Fruit fly (Drosophila melanogaster) whole organism, embryonic: ENCODE results near the gene ND-23.

Experiments
- ATbp ChIP-seq: fragments of 200-800 bp; sonication (Bioruptor generic); optimal IDR thresholded peaks from 2 replicates; lab custom pipeline; 2017; ENCODE audit warnings: missing biosample characterization, mild to moderate bottlenecking, missing genetic modification characterization, missing genetic modification reagents
- Aef1 ChIP-seq: fragments of 200-800 bp; sonication (Bioruptor generic); IDR thresholded peaks from 3 replicates; pipeline ENCODE4 v1.3.6; 2022; ENCODE audit warnings: missing biosample characterization, missing genetic modification characterization
- Asciz ChIP-seq: fragments of 200-800 bp; sonication (Bioruptor generic); optimal IDR thresholded peaks from 2 replicates; lab custom pipeline; 2017; ENCODE audit warnings: missing biosample characterization, mild to moderate bottlenecking, missing genetic modification characterization, missing genetic modification reagents
- BtbVII ChIP-seq: fragments of 200-800 bp; sonication (Bioruptor generic); optimal IDR thresholded peaks from 3 replicates; lab custom pipeline; 2017; ENCODE audit warnings: missing biosample characterization, mild to moderate bottlenecking, missing genetic modification characterization
- CG10147 ChIP-seq: fragments of 200-800 bp; sonication (Bioruptor generic); optimal IDR thresholded peaks from 2 replicates; lab custom pipeline; 2019; ENCODE audit warnings: missing biosample characterization, mild to moderate bottlenecking, missing genetic modification characterization, moderate library complexity
- CG11093 ChIP-seq: fragments of 200-800 bp; sonication (Bioruptor generic); IDR thresholded peaks from 3 replicates; pipeline ENCODE4 v1.3.6; 2022; ENCODE audit warnings: missing biosample characterization, missing genetic modification characterization
- CG13123 ChIP-seq: fragments of 200-800 bp; sonication (Bioruptor generic); optimal IDR thresholded peaks from 2 replicates; lab custom pipeline; 2016; ENCODE audit warnings: missing biosample characterization, missing genetic modification characterization
- CG15073 ChIP-seq: fragments of 200-800 bp; sonication (Bioruptor generic); optimal IDR thresholded peaks from 2 replicates; lab custom pipeline; 2016; ENCODE audit warnings: missing biosample characterization, missing genetic modification characterization
- CG16815 ChIP-seq: fragments of 200-800 bp; sonication (Bioruptor generic); optimal IDR thresholded peaks from 3 replicates; lab custom pipeline; 2017; ENCODE audit warnings: missing biosample characterization, mild to moderate bottlenecking, missing genetic modification characterization
- CG17385 ChIP-seq: fragments of 200-800 bp; sonication (Bioruptor generic); optimal IDR thresholded peaks from 3 replicates; lab custom pipeline; 2018; ENCODE audit warnings: missing biosample characterization, mild to moderate bottlenecking, missing genetic modification characterization
- CG1792 ChIP-seq: fragments of 200-800 bp; sonication (Bioruptor generic); optimal IDR thresholded peaks from 2 replicates; lab custom pipeline; 2016; ENCODE audit warnings: missing biosample characterization, missing genetic modification characterization
- CG2116 ChIP-seq: fragments of 200-800 bp; sonication (Bioruptor generic); optimal IDR thresholded peaks from 3 replicates; lab custom pipeline; 2018; ENCODE audit warnings: missing biosample characterization, mild to moderate bottlenecking, missing genetic modification characterization
- CG2129 ChIP-seq: fragments of 200-800 bp; sonication (Bioruptor generic); IDR thresholded peaks from 2 replicates; pipeline ENCODE4 v1.3.6; 2022; ENCODE audit warnings: missing biosample characterization, missing genetic modification characterization; ENCODE audit not compliant: partially characterized antibody
- CG30020 ChIP-seq: fragments of 200-800 bp; optimal IDR thresholded peaks from 2 replicates; lab custom pipeline; 2019; ENCODE audit warnings: missing biosample characterization, mild to moderate bottlenecking, missing genetic modification characterization, moderate library complexity
- CG34224 ChIP-seq: fragments of 200-800 bp; sonication (Bioruptor generic); IDR thresholded peaks from 3 replicates; pipeline ENCODE4 v1.3.6; 2022; ENCODE audit warnings: missing biosample characterization, missing genetic modification characterization; ENCODE audit not compliant: partially characterized antibody
- CG4328 ChIP-seq: fragments of 200-800 bp; sonication (Bioruptor generic); optimal IDR thresholded peaks from 3 replicates; lab custom pipeline; 2017; ENCODE audit warnings: missing biosample characterization, missing genetic modification reagents, missing genetic modification characterization
- CG6854 ChIP-seq: fragments of 200-800 bp; sonication (Bioruptor generic); optimal IDR thresholded peaks from 3 replicates; lab custom pipeline; 2017; ENCODE audit warnings: missing biosample characterization, mild to moderate bottlenecking, missing genetic modification characterization
- CG7556 ChIP-seq: fragments of 200-800 bp; sonication (Bioruptor generic); optimal IDR thresholded peaks from 2 replicates; lab custom pipeline; 2017; ENCODE audit warnings: missing biosample characterization, mild to moderate bottlenecking, missing genetic modification characterization
- CG7786 ChIP-seq: fragments of 200-800 bp; sonication (Bioruptor generic); optimal IDR thresholded peaks from 2 replicates; lab custom pipeline; 2016; ENCODE audit warnings: missing biosample characterization, missing genetic modification characterization
- CG7839 ChIP-seq: fragments of 200-800 bp; sonication (Bioruptor generic); optimal IDR thresholded peaks from 3 replicates; lab custom pipeline; 2018; ENCODE audit warnings: missing biosample characterization, mild to moderate bottlenecking, missing genetic modification characterization, moderate library complexity
- CG8924 ChIP-seq: fragments of 200-800 bp; optimal IDR thresholded peaks from 3 replicates; lab custom pipeline; 2019; ENCODE audit warnings: missing biosample characterization, mild to moderate bottlenecking, missing genetic modification characterization, moderate library complexity
- D19A ChIP-seq: fragments of 200-800 bp; optimal IDR thresholded peaks from 3 replicates; lab custom pipeline; 2019; ENCODE audit warnings: missing biosample characterization, mild to moderate bottlenecking, missing genetic modification characterization, moderate library complexity
- Dek ChIP-seq: fragments of 200-800 bp; sonication (Bioruptor generic); optimal IDR thresholded peaks from 3 replicates; lab custom pipeline; 2019; ENCODE audit warnings: missing biosample characterization, mild to moderate bottlenecking, missing genetic modification characterization, moderate library complexity
- Dp ChIP-seq: fragments of 200-800 bp; sonication (Bioruptor generic); optimal IDR thresholded peaks from 2 replicates; lab custom pipeline; 2018; ENCODE audit warnings: missing biosample characterization, mild to moderate bottlenecking, missing genetic modification characterization, moderate library complexity
- Hey ChIP-seq: fragments of 200-800 bp; sonication (Bioruptor generic); optimal IDR thresholded peaks from 3 replicates; lab custom pipeline; 2018; ENCODE audit warnings: missing biosample characterization, mild to moderate bottlenecking, missing genetic modification characterization
- HmgZ ChIP-seq: fragments of 200-800 bp; sonication (Bioruptor generic); optimal IDR thresholded peaks from 2 replicates; lab custom pipeline; 2018; ENCODE audit warnings: missing biosample characterization, mild to moderate bottlenecking, missing genetic modification characterization
- Hr51 ChIP-seq, 2 experiments: fragments of 200-800 bp; sonication (Bioruptor generic); optimal IDR thresholded peaks; 2 replicates in 1 of 2; 3 replicates in 1 of 2; lab custom pipeline; 2016 to 2018; ENCODE audit warnings: missing biosample characterization in 2 of 2, missing genetic modification characterization in 2 of 2, mild to moderate bottlenecking in 1 of 2, moderate library complexity in 1 of 2
- Hsf ChIP-seq: fragments of 200-800 bp; sonication (Bioruptor generic); optimal IDR thresholded peaks from 3 replicates; lab custom pipeline; 2016; ENCODE audit warnings: missing biosample characterization, missing genetic modification characterization
- MBD-R2 ChIP-seq: fragments of 200-800 bp; sonication (Bioruptor generic); IDR thresholded peaks from 2 replicates; pipeline ENCODE4 v1.3.6; 2022; ENCODE audit warnings: missing biosample characterization, missing genetic modification characterization
- MESR4 ChIP-seq: fragments of 200-800 bp; sonication (Bioruptor generic); optimal IDR thresholded peaks from 2 replicates; lab custom pipeline; 2018; ENCODE audit warnings: missing biosample characterization, mild to moderate bottlenecking, missing genetic modification characterization, moderate library complexity
- MTF-1 ChIP-seq: fragments of 200-800 bp; sonication (Bioruptor generic); optimal IDR thresholded peaks from 2 replicates; lab custom pipeline; 2018; ENCODE audit warnings: missing biosample characterization, mild to moderate bottlenecking, missing genetic modification characterization, borderline replicate concordance
- Meics ChIP-seq: fragments of 200-800 bp; sonication (Bioruptor generic); optimal IDR thresholded peaks from 2 replicates; lab custom pipeline; 2017; ENCODE audit warnings: missing biosample characterization, mild to moderate bottlenecking, missing genetic modification characterization
- Pdp1 ChIP-seq, 2 experiments: fragments of 200-800 bp; sonication (Bioruptor generic); optimal IDR thresholded peaks; 3 replicates each; lab custom pipeline; 2016; ENCODE audit warnings: missing biosample characterization in 2 of 2, missing genetic modification characterization in 2 of 2, mild to moderate bottlenecking in 1 of 2, moderate library complexity in 1 of 2
- Side ChIP-seq: fragments of 200-800 bp; sonication (Bioruptor generic); optimal IDR thresholded peaks from 2 replicates; lab custom pipeline; 2016; ENCODE audit warnings: missing biosample characterization, missing genetic modification characterization
- Tbp ChIP-seq: fragments of >200 bp; optimal IDR thresholded peaks from 2 replicates; lab custom pipeline; 2018; ENCODE audit warnings: missing biosample characterization, missing genetic modification characterization
- ab ChIP-seq: fragments of 200-800 bp; sonication (Bioruptor generic); optimal IDR thresholded peaks from 2 replicates; lab custom pipeline; 2016; ENCODE audit warnings: missing biosample characterization, missing genetic modification characterization
- ap ChIP-seq: fragments of 200-800 bp; sonication (Bioruptor generic); IDR thresholded peaks from 2 replicates; pipeline ENCODE4 v1.3.6; 2022; ENCODE audit warnings: missing biosample characterization, missing genetic modification characterization
- bcd ChIP-seq: fragments of 200-800 bp; sonication (Bioruptor generic); optimal IDR thresholded peaks from 2 replicates; lab custom pipeline; 2017; ENCODE audit warnings: missing biosample characterization, mild to moderate bottlenecking, missing genetic modification characterization
- chn ChIP-seq: fragments of 200-800 bp; sonication (Bioruptor generic); optimal IDR thresholded peaks from 2 replicates; lab custom pipeline; 2016; ENCODE audit warnings: missing biosample characterization, missing genetic modification characterization
- dmrt11E ChIP-seq: fragments of 200-800 bp; sonication (Bioruptor generic); optimal IDR thresholded peaks from 3 replicates; lab custom pipeline; 2018; ENCODE audit warnings: missing biosample characterization, mild to moderate bottlenecking, missing genetic modification characterization, moderate library complexity
- dpn ChIP-seq, 2 experiments: fragments of 200-800 bp; sonication (Bioruptor generic); optimal IDR thresholded peaks; 3 replicates each; lab custom pipeline; 2016; ENCODE audit warnings: missing biosample characterization in 2 of 2, missing genetic modification characterization in 2 of 2
- fu2 ChIP-seq: fragments of 200-800 bp; sonication (Bioruptor generic); optimal IDR thresholded peaks from 2 replicates; lab custom pipeline; 2016; ENCODE audit warnings: missing biosample characterization, missing genetic modification characterization
- grau ChIP-seq: fragments of 200-800 bp; optimal IDR thresholded peaks from 3 replicates; lab custom pipeline; 2019; ENCODE audit warnings: missing biosample characterization, mild to moderate bottlenecking, missing genetic modification characterization, moderate library complexity
- jumu ChIP-seq: fragments of 200-800 bp; sonication (Bioruptor generic); optimal IDR thresholded peaks from 3 replicates; lab custom pipeline; 2016; ENCODE audit warnings: missing biosample characterization, missing genetic modification characterization
- lbe ChIP-seq: fragments of 200-800 bp; sonication (Bioruptor generic); optimal IDR thresholded peaks from 2 replicates; lab custom pipeline; 2016; ENCODE audit warnings: missing biosample characterization, mild to moderate bottlenecking, missing genetic modification characterization
- pzg ChIP-seq: fragments of 200-800 bp; sonication (Bioruptor generic); optimal IDR thresholded peaks from 3 replicates; lab custom pipeline; 2018; ENCODE audit warnings: missing biosample characterization, mild to moderate bottlenecking, missing genetic modification characterization, moderate library complexity
- salm ChIP-seq: fragments of 200-800 bp; sonication (Bioruptor generic); optimal IDR thresholded peaks from 2 replicates; lab custom pipeline; 2018; ENCODE audit warnings: missing biosample characterization, mild to moderate bottlenecking, missing genetic modification characterization
- tin ChIP-seq: fragments of 200-800 bp; sonication (Bioruptor generic); optimal IDR thresholded peaks from 3 replicates; lab custom pipeline; 2016; ENCODE audit warnings: missing biosample characterization, missing genetic modification characterization
- unc-4 ChIP-seq: fragments of 200-800 bp; sonication (Bioruptor generic); IDR thresholded peaks from 2 replicates; pipeline ENCODE4 v1.3.6; 2022; ENCODE audit warnings: missing biosample characterization, missing genetic modification characterization; ENCODE audit not compliant: partially characterized antibody
- zen ChIP-seq: fragments of 200-800 bp; sonication (Bioruptor generic); optimal IDR thresholded peaks from 3 replicates; lab custom pipeline; 2018; ENCODE audit warnings: missing biosample characterization, mild to moderate bottlenecking, missing genetic modification characterization, moderate library complexity

The ND-23 gene

DNA sequence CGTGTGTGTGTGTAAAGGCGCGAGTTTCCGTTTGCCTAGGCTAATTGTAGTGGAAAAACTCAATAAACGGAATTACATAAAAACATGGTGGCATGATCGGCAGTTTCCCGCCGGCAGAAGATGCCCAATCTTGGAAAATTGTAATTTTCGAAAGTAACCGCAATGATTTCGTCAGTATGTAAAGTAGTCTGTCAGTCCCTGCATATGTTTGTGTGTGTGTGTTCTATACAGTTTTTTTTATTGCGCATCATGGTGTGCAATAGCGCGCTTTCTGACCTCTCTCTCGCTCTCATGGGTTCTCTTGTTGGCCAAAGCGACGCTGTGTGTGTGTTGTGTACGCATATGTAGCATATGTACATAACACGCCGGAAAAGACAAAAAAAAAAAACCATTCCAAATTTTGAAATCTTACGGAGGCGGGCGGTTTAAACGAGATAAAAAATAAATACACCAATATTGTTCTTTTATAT lies 42.6 kb downstream of the ND-23 start (continued):
- TF ChIP-seq CG13123 = peak; percentile 62
- TF ChIP-seq CG1792 (GFP tag; lab: Kevin White, UChicago) = peak; percentile 3
- TF ChIP-seq dpn (GFP tag; optimal IDR thresholded peaks at IDR 0.05; lab: Kevin White, UChicago) = peak in 1 of 2 experiments; percentile 16
- peak; percentile 14 for TF ChIP-seq bcd
- no peak for TF ChIP-seq CG34224 (GFP tag; lab: Robert Waterston, UW)
- TF ChIP-seq CG6854 (GFP tag; lab: Kevin White, UChicago) = no peak
- peak in 1 of 2 experiments; percentile 92 for TF ChIP-seq Pdp1 (GFP tag; optimal IDR thresholded peaks at IDR 0.05; lab: Kevin White, UChicago)
- TF ChIP-seq MTF-1 = peak; percentile 51
- TF ChIP-seq Dek (tag; lab: Kevin White, UChicago) = peak; percentile 37
- TF ChIP-seq ATbp (GFP tag; lab: Kevin White, UChicago) = peak; percentile 67
- TF ChIP-seq unc-4 (GFP tag; lab: Robert Waterston, UW) = no peak
- TF ChIP-seq CG2116 = peak; percentile 46
- TF ChIP-seq Aef1 = peak; percentile 45; the same call in 1 of the 3 replicates
- TF ChIP-seq MBD-R2 (GFP tag; lab: Robert Waterston, UW) = peak; percentile 34; the same call in 1 of the 2 replicates
- peak; percentile 6 for TF ChIP-seq chn
- TF ChIP-seq CG2129 (GFP tag; lab: Robert Waterston, UW) = no peak
- TF ChIP-seq CG7556 (GFP tag; lab: Kevin White, UChicago) = no peak
- TF ChIP-seq tin = no peak
- TF ChIP-seq salm = no peak
- TF ChIP-seq Hr51 (GFP tag; optimal IDR thresholded peaks at IDR 0.05; lab: Kevin White, UChicago) = no peak
- peak; percentile 45 for TF ChIP-seq CG8924 (tag; lab: Kevin White, UChicago)
- peak; percentile 18 for TF ChIP-seq CG17385 (GFP tag; lab: Kevin White, UChicago)
- no peak for TF ChIP-seq D19A (tag; lab: Kevin White, UChicago)
- no peak for TF ChIP-seq CG16815
- peak; percentile 29 for TF ChIP-seq Dp (GFP tag; lab: Kevin White, UChicago)
- no peak for TF ChIP-seq ab (GFP tag; lab: Kevin White, UChicago)
- TF ChIP-seq CG15073 = no peak
- 0 out of 3 replicates have a peak, but pooled peaks have one; percentile 18 for TF ChIP-seq CG11093 (GFP tag; lab: Robert Waterston, UW)
- TF ChIP-seq lbe (GFP tag; lab: Kevin White, UChicago) = peak; percentile 30
- TF ChIP-seq Hey (tag; lab: Kevin White, UChicago) = peak; percentile 24
- no peak for TF ChIP-seq pzg
- peak; percentile 16 for TF ChIP-seq grau (tag; lab: Kevin White, UChicago)
- no peak for TF ChIP-seq Tbp (GFP tag; lab: Kevin White, UChicago)
- TF ChIP-seq BtbVII (GFP tag; lab: Kevin White, UChicago) = peak; percentile 53
- TF ChIP-seq CG10147 (GFP tag; lab: Kevin White, UChicago) = peak; percentile 4
- TF ChIP-seq Hsf (GFP tag; lab: Kevin White, UChicago) = no peak
- TF ChIP-seq CG7786 (GFP tag; lab: Kevin White, UChicago) = no peak
- TF ChIP-seq Side (GFP tag; lab: Kevin White, UChicago) = no peak
- TF ChIP-seq CG30020 (tag; lab: Kevin White, UChicago) = no peak
- TF ChIP-seq dmrt11E (tag; lab: Kevin White, UChicago) = no peak
- peak; percentile 25 for TF ChIP-seq MESR4
- peak; percentile 53 for TF ChIP-seq Asciz (GFP tag; lab: Kevin White, UChicago)
- TF ChIP-seq ap (GFP tag; lab: Robert Waterston, UW) = no peak
- TF ChIP-seq HmgZ (tag; lab: Kevin White, UChicago) = peak; percentile 45
- peak; percentile 48 for TF ChIP-seq Meics (GFP tag; lab: Kevin White, UChicago)
- peak; percentile 3 for TF ChIP-seq zen (tag; lab: Kevin White, UChicago)
- TF ChIP-seq jumu (GFP tag; lab: Kevin White, UChicago) = no peak
- no peak for TF ChIP-seq fu2 (GFP tag; lab: Kevin White, UChicago)
- TF ChIP-seq CG7839 = peak; percentile 29
- TF ChIP-seq CG4328 = peak; percentile 55
